Fruit fly (Drosophila melanogaster) whole organism, embryonic: ENCODE results near the gene CG4278.

Experiments used
- Antp ChIP-seq: fragments of 200-800 bp; sonication (Bioruptor generic); optimal IDR thresholded peaks from 3 replicates; lab custom pipeline; 2016; ENCODE audit warnings: missing biosample characterization, missing genetic modification characterization
- B-H2 ChIP-seq: fragments of 200-800 bp; sonication (Bioruptor generic); optimal IDR thresholded peaks from 2 replicates; lab custom pipeline; 2018; ENCODE audit warnings: missing biosample characterization, mild to moderate bottlenecking, missing genetic modification characterization
- CG1024 ChIP-seq: fragments of 200-800 bp; sonication (Bioruptor generic); IDR thresholded peaks from 2 replicates; pipeline ENCODE4 v1.3.6; 2022; ENCODE audit warnings: missing biosample characterization, missing genetic modification characterization
- CG12299 ChIP-seq: fragments of 200-800 bp; sonication (Bioruptor generic); optimal IDR thresholded peaks from 2 replicates; lab custom pipeline; 2018; ENCODE audit warnings: missing biosample characterization, mild to moderate bottlenecking, missing genetic modification characterization
- CG12744 ChIP-seq: fragments of 200-800 bp; sonication (Bioruptor generic); optimal IDR thresholded peaks from 2 replicates; lab custom pipeline; 2016; ENCODE audit warnings: missing biosample characterization, missing genetic modification characterization
- CG17802 ChIP-seq: fragments of 200-800 bp; sonication (Bioruptor generic); optimal IDR thresholded peaks from 2 replicates; lab custom pipeline; 2018; ENCODE audit warnings: missing biosample characterization, mild to moderate bottlenecking, missing genetic modification characterization, moderate library complexity
- CG1792 ChIP-seq: fragments of 200-800 bp; sonication (Bioruptor generic); optimal IDR thresholded peaks from 2 replicates; lab custom pipeline; 2016; ENCODE audit warnings: missing biosample characterization, missing genetic modification characterization
- CG18764 ChIP-seq: fragments of 200-800 bp; sonication (Bioruptor generic); optimal IDR thresholded peaks from 3 replicates; lab custom pipeline; 2016; ENCODE audit warnings: missing biosample characterization, missing genetic modification characterization
- CG32772 ChIP-seq: fragments of 200-800 bp; sonication (Bioruptor generic); IDR thresholded peaks from 2 replicates; pipeline ENCODE4 v1.3.6; 2022; ENCODE audit warnings: missing biosample characterization, missing genetic modification characterization
- CG4404 ChIP-seq: fragments of 200-800 bp; sonication (Bioruptor generic); IDR thresholded peaks from 2 replicates; pipeline ENCODE4 v1.3.6; 2022; ENCODE audit warnings: missing biosample characterization, missing genetic modification characterization
- CG6813 ChIP-seq: fragments of 200-800 bp; sonication (Bioruptor generic); optimal IDR thresholded peaks from 2 replicates; lab custom pipeline; 2017; ENCODE audit warnings: missing biosample characterization, missing genetic modification characterization, mild to moderate bottlenecking, moderate library complexity, missing genetic modification reagents
- CG7372 ChIP-seq: fragments of 200-800 bp; sonication (Bioruptor generic); IDR thresholded peaks from 2 replicates; pipeline ENCODE4 v1.3.6; 2022; ENCODE audit warnings: missing biosample characterization, missing genetic modification characterization
- CG8290 ChIP-seq, 3 experiments: fragments of 200-800 bp; sonication (Bioruptor generic); optimal IDR thresholded peaks; 2 replicates each; lab custom pipeline; 2016 to 2019; ENCODE audit warnings: missing biosample characterization in 3 of 3, missing genetic modification characterization in 3 of 3, mild to moderate bottlenecking in 2 of 3, moderate library complexity in 1 of 3
- CG8359 ChIP-seq: fragments of 200-800 bp; sonication (Bioruptor generic); optimal IDR thresholded peaks from 2 replicates; lab custom pipeline; 2017; ENCODE audit warnings: missing biosample characterization, mild to moderate bottlenecking, missing genetic modification characterization, borderline replicate concordance
- CG8478 ChIP-seq: fragments of >200 bp; optimal IDR thresholded peaks from 2 replicates; lab custom pipeline; 2018
- CG9727 ChIP-seq: fragments of 200-800 bp; sonication (Bioruptor generic); optimal IDR thresholded peaks from 3 replicates; lab custom pipeline; 2017; ENCODE audit warnings: missing biosample characterization, mild to moderate bottlenecking, missing genetic modification characterization
- Dbx ChIP-seq: fragments of 200-800 bp; sonication (Bioruptor generic); IDR thresholded peaks from 3 replicates; pipeline ENCODE4 v1.3.6; 2022; ENCODE audit warnings: missing biosample characterization, missing genetic modification characterization
- Dfd ChIP-seq, 2 experiments: fragments of >200 bp; optimal IDR thresholded peaks; 2 replicates each; lab custom pipeline; 2017; ENCODE audit warnings: missing biosample characterization in 2 of 2, missing genetic modification characterization in 2 of 2
- ERR ChIP-seq: fragments of 200-800 bp; sonication (Bioruptor generic); optimal IDR thresholded peaks from 2 replicates; lab custom pipeline; 2016; ENCODE audit warnings: missing biosample characterization, missing genetic modification characterization
- H15 ChIP-seq: fragments of 200-800 bp; sonication (Bioruptor generic); IDR thresholded peaks from 3 replicates; pipeline ENCODE4 v1.3.6; 2022; ENCODE audit warnings: missing biosample characterization, missing genetic modification characterization
- HLHmδ ChIP-seq: fragments of 200-800 bp; sonication (Bioruptor generic); optimal IDR thresholded peaks from 2 replicates; lab custom pipeline; 2018; ENCODE audit warnings: missing biosample characterization, mild to moderate bottlenecking, missing genetic modification characterization, moderate library complexity
- Hand ChIP-seq: fragments of 200-800 bp; sonication (Bioruptor generic); optimal IDR thresholded peaks from 2 replicates; lab custom pipeline; 2017; ENCODE audit warnings: mild to moderate bottlenecking, missing biosample characterization, missing genetic modification reagents, missing genetic modification characterization
- Lim3 ChIP-seq: fragments of 200-800 bp; sonication (Bioruptor generic); IDR thresholded peaks from 2 replicates; pipeline ENCODE4 v1.3.6; 2022; ENCODE audit warnings: missing biosample characterization, missing genetic modification characterization
- Mad ChIP-seq: fragments of 200-800 bp; sonication (Bioruptor generic); optimal IDR thresholded peaks from 2 replicates; lab custom pipeline; 2016; ENCODE audit warnings: missing biosample characterization, missing genetic modification characterization
- Max ChIP-seq: fragments of 200-800 bp; sonication (Bioruptor generic); optimal IDR thresholded peaks from 2 replicates; lab custom pipeline; 2016; ENCODE audit warnings: missing biosample characterization, mild to moderate bottlenecking, missing genetic modification characterization
- Med ChIP-seq: fragments of 200-800 bp; sonication (Bioruptor generic); peaks from one replicate; lab custom pipeline; 2016; ENCODE audit warnings: missing biosample characterization, missing genetic modification characterization, mild to moderate bottlenecking, inconsistent platforms, moderate library complexity
- Myb ChIP-seq: fragments of 200-800 bp; sonication (Bioruptor generic); optimal IDR thresholded peaks from 2 replicates; lab custom pipeline; 2016; ENCODE audit warnings: missing biosample characterization, missing genetic modification characterization
- NC2α ChIP-seq: fragments of 200-800 bp; sonication (Bioruptor generic); optimal IDR thresholded peaks from 2 replicates; lab custom pipeline; 2016; ENCODE audit warnings: missing biosample characterization, missing genetic modification characterization
- Ptx1 ChIP-seq: fragments of 200-800 bp; sonication (Bioruptor generic); IDR thresholded peaks from 2 replicates; pipeline ENCODE4 v1.3.6; 2022; ENCODE audit warnings: missing biosample characterization, missing genetic modification characterization
- Scr ChIP-seq: fragments of 200-800 bp; sonication (Bioruptor generic); IDR thresholded peaks from 2 replicates; pipeline ENCODE4 v1.3.6; 2022; ENCODE audit warnings: missing biosample characterization, missing genetic modification characterization; ENCODE audit not compliant: partially characterized antibody
- Side ChIP-seq: fragments of 200-800 bp; sonication (Bioruptor generic); optimal IDR thresholded peaks from 2 replicates; lab custom pipeline; 2016; ENCODE audit warnings: missing biosample characterization, missing genetic modification characterization
- aop ChIP-seq: fragments of 200-800 bp; sonication (Bioruptor generic); IDR thresholded peaks from 2 replicates; pipeline ENCODE4 v1.3.6; 2022; ENCODE audit warnings: missing biosample characterization, missing genetic modification characterization
- ash1 ChIP-seq: fragments of 200-800 bp; sonication (Bioruptor generic); optimal IDR thresholded peaks from 2 replicates; lab custom pipeline; 2018; ENCODE audit warnings: missing biosample characterization, mild to moderate bottlenecking, missing genetic modification characterization
- az2 ChIP-seq: fragments of 200-800 bp; sonication (Bioruptor generic); optimal IDR thresholded peaks from 3 replicates; lab custom pipeline; 2016; ENCODE audit warnings: missing biosample characterization, missing genetic modification characterization
- br ChIP-seq: fragments of >200 bp; optimal IDR thresholded peaks from 2 replicates; lab custom pipeline; 2017
- crc ChIP-seq: fragments of 200-800 bp; sonication (Bioruptor generic); optimal IDR thresholded peaks from 2 replicates; lab custom pipeline; 2016; ENCODE audit warnings: missing biosample characterization, missing genetic modification characterization
- dmrt11E ChIP-seq: fragments of 200-800 bp; sonication (Bioruptor generic); optimal IDR thresholded peaks from 3 replicates; lab custom pipeline; 2018; ENCODE audit warnings: missing biosample characterization, mild to moderate bottlenecking, missing genetic modification characterization, moderate library complexity
- dysf ChIP-seq: fragments of 200-800 bp; sonication (Bioruptor generic); IDR thresholded peaks from 3 replicates; pipeline ENCODE4 v1.3.6; 2022; ENCODE audit warnings: missing biosample characterization, missing genetic modification characterization
- fd64A ChIP-seq: fragments of 200-800 bp; sonication (Bioruptor generic); optimal IDR thresholded peaks from 3 replicates; lab custom pipeline; 2018; ENCODE audit warnings: missing biosample characterization, mild to moderate bottlenecking, missing genetic modification characterization
- gce ChIP-seq: fragments of 200-800 bp; sonication (Bioruptor generic); IDR thresholded peaks from 3 replicates; pipeline ENCODE4 v1.3.6; 2022; ENCODE audit warnings: missing biosample characterization, missing genetic modification characterization
- ham ChIP-seq: fragments of 200-800 bp; sonication (Bioruptor generic); IDR thresholded peaks from 2 replicates; pipeline ENCODE4 v1.3.6; 2022; ENCODE audit warnings: missing biosample characterization, missing genetic modification characterization
- hth ChIP-seq: fragments of >200 bp; optimal IDR thresholded peaks from 2 replicates; lab custom pipeline; 2017; ENCODE audit warnings: inconsistent platforms
- lbe ChIP-seq: fragments of 200-800 bp; sonication (Bioruptor generic); optimal IDR thresholded peaks from 2 replicates; lab custom pipeline; 2016; ENCODE audit warnings: missing biosample characterization, mild to moderate bottlenecking, missing genetic modification characterization
- maf-S ChIP-seq: fragments of 200-800 bp; sonication (Bioruptor generic); optimal IDR thresholded peaks from 2 replicates; lab custom pipeline; 2016; ENCODE audit warnings: missing biosample characterization, missing genetic modification characterization
- nom ChIP-seq: fragments of 200-800 bp; sonication (Bioruptor generic); optimal IDR thresholded peaks from 2 replicates; lab custom pipeline; 2017; ENCODE audit warnings: missing biosample characterization, missing genetic modification characterization, mild to moderate bottlenecking, moderate library complexity, missing genetic modification reagents
- odd ChIP-seq: fragments of 200-800 bp; sonication (Bioruptor generic); optimal IDR thresholded peaks from 2 replicates; lab custom pipeline; 2017; ENCODE audit warnings: missing biosample characterization, mild to moderate bottlenecking, missing genetic modification characterization
- rib ChIP-seq: fragments of 200-800 bp; sonication (Bioruptor generic); IDR thresholded peaks from 2 replicates; pipeline ENCODE4 v1.3.6; 2022; ENCODE audit warnings: missing biosample characterization, missing genetic modification characterization
- row ChIP-seq: fragments of 200-800 bp; sonication (Bioruptor generic); IDR thresholded peaks from 3 replicates; pipeline ENCODE4 v1.3.6; 2022; ENCODE audit warnings: missing biosample characterization, missing genetic modification characterization
- stwl ChIP-seq: fragments of 200-800 bp; sonication (Bioruptor generic); optimal IDR thresholded peaks from 3 replicates; lab custom pipeline; 2018; ENCODE audit warnings: missing biosample characterization, mild to moderate bottlenecking, missing genetic modification characterization, moderate library complexity
- toy ChIP-seq: fragments of 200-800 bp; sonication (Bioruptor generic); IDR thresholded peaks from 2 replicates; pipeline ENCODE4 v1.3.6; 2022; ENCODE audit warnings: missing biosample characterization, missing genetic modification characterization
- wor ChIP-seq: fragments of 200-800 bp; sonication (Bioruptor generic); IDR thresholded peaks from 2 replicates; pipeline ENCODE4 v1.3.6; 2022; ENCODE audit warnings: missing biosample characterization, missing genetic modification characterization

Gene CG4278

DNA sequence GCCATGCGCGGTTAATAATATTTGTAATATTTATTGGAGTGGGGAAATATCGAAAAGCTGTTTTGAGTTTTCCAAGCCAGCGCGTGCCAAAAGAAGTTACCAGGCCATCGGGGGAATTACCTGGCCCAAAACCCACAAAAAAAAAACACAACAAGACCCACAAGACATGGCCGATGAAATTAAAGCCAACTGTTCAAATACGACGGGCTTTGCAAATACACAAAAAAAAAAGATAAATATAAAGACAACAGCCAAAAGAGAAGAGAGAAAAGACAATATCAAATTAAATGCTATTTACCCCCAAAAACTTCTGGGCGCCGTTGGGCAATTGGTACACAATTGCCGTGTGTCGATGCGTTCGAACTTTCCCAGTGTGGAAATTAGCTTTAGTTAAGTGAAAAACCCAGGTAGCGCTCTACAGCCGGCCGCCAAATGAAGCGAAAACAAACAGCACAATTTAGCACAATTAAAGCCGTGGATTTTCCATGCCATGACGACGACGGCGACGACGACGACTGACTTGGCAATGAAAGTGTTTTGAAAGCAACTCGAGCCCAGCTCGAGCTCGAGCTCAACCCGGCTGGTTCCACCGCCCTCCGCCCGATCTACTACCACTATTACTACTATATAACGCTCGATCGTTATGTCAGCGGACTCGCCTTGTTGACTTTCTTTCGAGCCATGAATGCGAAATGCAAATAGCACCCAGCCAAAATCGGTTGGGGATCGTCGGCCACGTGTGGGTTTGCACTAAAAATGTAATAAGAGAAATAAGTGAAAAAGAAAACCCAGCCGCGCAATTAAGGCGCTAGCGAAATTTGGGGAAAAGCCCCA, 8.9 kb upstream of the CG4278 start (continued):
- peak; percentile 39 for TF ChIP-seq fd64A (GFP tag; lab: Kevin White, UChicago)
- peak; percentile 37; the same call in 1 of the 3 replicates for TF ChIP-seq dysf (GFP tag; lab: Robert Waterston, UW)
- peak; percentile 13 for TF ChIP-seq Myb (GFP tag; lab: Kevin White, UChicago)
- TF ChIP-seq hth: no peak
- peak; percentile 34 for TF ChIP-seq CG12744 (GFP tag; lab: Kevin White, UChicago)
- TF ChIP-seq stwl (tag; lab: Kevin White, UChicago): no peak
- TF ChIP-seq Med (GFP tag; lab: Kevin White, UChicago): peak; percentile 85
- TF ChIP-seq rib: no peak
- TF ChIP-seq Side (GFP tag; lab: Kevin White, UChicago): peak; percentile 50
- TF ChIP-seq wor (GFP tag; lab: Robert Waterston, UW): no peak
- no peak for TF ChIP-seq Max (GFP tag; lab: Kevin White, UChicago)
- no peak for TF ChIP-seq CG7372 (GFP tag; lab: Robert Waterston, UW)
- TF ChIP-seq CG6813 (GFP tag; lab: Kevin White, UChicago): peak; percentile 60
- no peak for TF ChIP-seq CG1024 (GFP tag; lab: Robert Waterston, UW)
- no peak for TF ChIP-seq Antp (GFP tag; lab: Kevin White, UChicago)
- no peak for TF ChIP-seq H15 (GFP tag; lab: Robert Waterston, UW)
- TF ChIP-seq Dfd (GFP tag; optimal IDR thresholded peaks at IDR 0.05; lab: Kevin White, UChicago): no peak
- peak; percentile 72 for TF ChIP-seq odd
- no peak for TF ChIP-seq dmrt11E (tag; lab: Kevin White, UChicago)
- TF ChIP-seq NC2α (GFP tag; lab: Kevin White, UChicago): peak; percentile 10
- TF ChIP-seq aop (GFP tag; lab: Robert Waterston, UW): no peak
- peak; percentile 62; the same call in 2 of the 3 replicates for TF ChIP-seq Dbx (GFP tag; lab: Robert Waterston, UW)
- TF ChIP-seq toy (GFP tag; lab: Robert Waterston, UW): no peak
- no peak for TF ChIP-seq ham (GFP tag; lab: Robert Waterston, UW)
- TF ChIP-seq CG4404 (GFP tag; lab: Robert Waterston, UW): no peak
- no peak for TF ChIP-seq CG8359 (GFP tag; lab: Kevin White, UChicago)
- TF ChIP-seq lbe (GFP tag; lab: Kevin White, UChicago): no peak
- TF ChIP-seq Ptx1 (GFP tag; lab: Robert Waterston, UW): no peak
- TF ChIP-seq Hand: no peak
- no peak for TF ChIP-seq HLHmδ
- no peak for TF ChIP-seq Mad
- no peak for TF ChIP-seq CG8290 (GFP tag; optimal IDR thresholded peaks at IDR 0.05; lab: Kevin White, UChicago)
- peak in 1 of 2 experiments; percentile 35 for TF ChIP-seq CG8290 (tag; optimal IDR thresholded peaks at IDR 0.05; lab: Kevin White, UChicago)
- TF ChIP-seq br (lab: Kevin White, UChicago): no peak
- TF ChIP-seq CG17802 (tag; lab: Kevin White, UChicago): no peak
- TF ChIP-seq CG8478: no peak
- peak; percentile 12 for TF ChIP-seq maf-S (GFP tag; lab: Kevin White, UChicago)
- TF ChIP-seq CG32772: no peak
- no peak for TF ChIP-seq row
- no peak for TF ChIP-seq gce (GFP tag; lab: Robert Waterston, UW)
- no peak for TF ChIP-seq nom (GFP tag; lab: Kevin White, UChicago)
- peak; percentile 67 for TF ChIP-seq CG12299 (tag; lab: Kevin White, UChicago)
- no peak for TF ChIP-seq CG1792 (GFP tag; lab: Kevin White, UChicago)
- TF ChIP-seq CG9727 (GFP tag; lab: Kevin White, UChicago): no peak
- no peak for TF ChIP-seq Scr (GFP tag; lab: Robert Waterston, UW)
- no peak for TF ChIP-seq Lim3 (GFP tag; lab: Robert Waterston, UW)
- TF ChIP-seq az2 (GFP tag; lab: Kevin White, UChicago): no peak
- TF ChIP-seq ash1 (GFP tag; lab: Kevin White, UChicago): no peak
- no peak for TF ChIP-seq ERR
- no peak for TF ChIP-seq CG18764 (GFP tag; lab: Kevin White, UChicago)
- peak; percentile 58 for TF ChIP-seq B-H2 (GFP tag; lab: Kevin White, UChicago)
- TF ChIP-seq crc: peak; percentile 55
